Fruit fly (Drosophila melanogaster): ENCODE data around the gene CG17190.

DNA sequence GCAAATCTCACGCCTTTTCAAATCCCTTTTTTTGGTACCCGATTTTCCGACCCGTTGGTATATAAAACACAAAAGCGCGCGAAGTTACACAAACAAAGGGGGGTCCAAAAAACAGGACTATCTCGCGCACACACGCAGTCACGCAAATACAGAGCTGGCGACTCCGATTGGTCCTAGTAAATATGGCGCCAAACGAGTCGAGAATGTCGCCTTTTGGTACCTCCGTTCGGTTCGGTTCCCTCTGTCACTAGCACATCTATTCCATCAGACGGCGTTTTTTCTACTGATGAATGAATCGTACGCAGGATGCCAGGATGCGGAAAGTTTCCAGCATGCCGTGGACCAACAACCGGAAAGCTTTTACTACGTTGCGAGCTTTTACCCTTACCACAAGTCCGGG, 42.5 kb upstream of the CG17190 start, which contains the start of gene CG17193:
- TF ChIP-seq CG7045 (GFP tag; optimal IDR thresholded peaks at IDR 0.05) (no peak), kay (GFP tag; ENCODE audit: borderline replicate concordance) (no peak), CG5204 (GFP tag; optimal IDR thresholded peaks at IDR 0.05) (no peak), CG33017 (tag; optimal IDR thresholded peaks at IDR 0.05) (no peak), pad (GFP tag; optimal IDR thresholded peaks at IDR 0.05) (no peak), CG11617 (GFP tag; optimal IDR thresholded peaks at IDR 0.05) (no peak), CG14711 (tag; optimal IDR thresholded peaks at IDR 0.05) (no peak), tj (GFP tag; optimal IDR thresholded peaks at IDR 0.05) (no peak), CG7101 (tag; optimal IDR thresholded peaks at IDR 0.05) (no peak), bab1 (GFP tag; optimal IDR thresholded peaks at IDR 0.05) (no peak), Clk (GFP tag; optimal IDR thresholded peaks at IDR 0.05) (no peak), Hr96 (GFP tag; optimal IDR thresholded peaks at IDR 0.05) (no peak)
